Worm (Caenorhabditis elegans) whole organism, young adult: ENCODE results near the gene fbxb-16.

ENCODE experiments used
- C17E4.6 ChIP-seq: fragments of 200-800 bp; sonication (Bioruptor generic); IDR thresholded peaks from 2 replicates; pipeline ENCODE4 v1.3.6; 2022; ENCODE audit warnings: missing genetic modification reagents, missing genetic modification characterization, missing compliant biosample characterization
- F49E8.2 ChIP-seq: sonication (generic microtip); optimal IDR thresholded peaks from 3 replicates; lab custom pipeline; 2017; ENCODE audit warnings: missing genetic modification characterization, mild to moderate bottlenecking, missing compliant biosample characterization, antibody characterized with exemption, moderate library complexity; ENCODE audit not compliant: insufficient read depth
- K12H6.12 ChIP-seq: fragments of 200-800 bp; sonication (Bioruptor generic); optimal IDR thresholded peaks from 2 replicates; lab custom pipeline; 2018; ENCODE audit warnings: mild to moderate bottlenecking, missing genetic modification characterization, missing compliant biosample characterization
- aptf-3 ChIP-seq: fragments of 200-800 bp; sonication (Bioruptor generic); IDR thresholded peaks from 2 replicates; pipeline ENCODE4 v1.3.6; 2022; ENCODE audit warnings: missing genetic modification characterization, missing compliant biosample characterization
- atf-7 ChIP-seq: sonication (generic microtip); optimal IDR thresholded peaks from 2 replicates; lab custom pipeline; 2017; ENCODE audit warnings: mild to moderate bottlenecking, missing genetic modification characterization, missing compliant biosample characterization
- attf-3 ChIP-seq: fragments of 200-800 bp; sonication (Bioruptor generic); conservative IDR thresholded peaks from 2 replicates; pipeline ENCODE4 v1.3.6; 2022; ENCODE audit warnings: missing genetic modification reagents, missing genetic modification characterization, missing compliant biosample characterization
- attf-5 ChIP-seq: fragments of 200-800 bp; sonication (Bioruptor generic); optimal IDR thresholded peaks from 2 replicates; lab custom pipeline; 2018; ENCODE audit warnings: mild to moderate bottlenecking, missing genetic modification characterization, missing compliant biosample characterization
- attf-6 ChIP-seq: fragments of 200-800 bp; sonication (Bioruptor generic); IDR thresholded peaks from 2 replicates; pipeline ENCODE4 v1.3.6; 2022; ENCODE audit warnings: missing genetic modification reagents, missing genetic modification characterization, missing compliant biosample characterization
- cebp-1 ChIP-seq, 2 experiments: fragments of 200-800 bp in 1 of 2; sonication (Bioruptor generic) in 1 of 2; sonication (generic microtip) in 1 of 2; IDR thresholded peaks in 1 of 2; optimal IDR thresholded peaks in 1 of 2; 2 replicates each; pipeline versions ENCODE4 v1.3.6 to Lab custom; 2017 to 2022; ENCODE audit warnings: missing compliant biosample characterization in 2 of 2, missing genetic modification characterization in 2 of 2, mild to moderate bottlenecking in 1 of 2, missing genetic modification reagents in 1 of 2, moderate library complexity in 1 of 2
- ceh-27 ChIP-seq: fragments of 200-800 bp; sonication (Bioruptor generic); optimal IDR thresholded peaks from 2 replicates; lab custom pipeline; 2018; ENCODE audit warnings: mild to moderate bottlenecking, missing genetic modification characterization, moderate library complexity, missing compliant biosample characterization
- dpff-1 ChIP-seq: sonication (generic microtip); optimal IDR thresholded peaks from 2 replicates; lab custom pipeline; 2017; ENCODE audit warnings: mild to moderate bottlenecking, missing genetic modification characterization, missing compliant biosample characterization
- egrh-3 ChIP-seq: fragments of 200-800 bp; sonication (Bioruptor generic); IDR thresholded peaks from 2 replicates; pipeline ENCODE4 v1.3.6; 2022; ENCODE audit warnings: missing genetic modification reagents, missing genetic modification characterization, missing compliant biosample characterization
- ekl-4 ChIP-seq: fragments of 200-800 bp; sonication (Bioruptor generic); IDR thresholded peaks from 2 replicates; pipeline ENCODE4 v1.3.6; 2022; ENCODE audit warnings: missing genetic modification reagents, missing genetic modification characterization, missing compliant biosample characterization
- ets-4 ChIP-seq: fragments of 200-800 bp; sonication (Bioruptor generic); optimal IDR thresholded peaks from 2 replicates; lab custom pipeline; 2018; ENCODE audit warnings: mild to moderate bottlenecking, missing genetic modification characterization, missing compliant biosample characterization
- hrde-1 ChIP-seq: sonication (generic microtip); optimal IDR thresholded peaks from 2 replicates; lab custom pipeline; 2016; ENCODE audit warnings: missing genetic modification characterization, mild to moderate bottlenecking, missing compliant biosample characterization, moderate library complexity, missing genotype, missing genetic modification reagents, borderline replicate concordance
- hsf-1 ChIP-seq: fragments of 200-800 bp; sonication (Bioruptor generic); IDR thresholded peaks from 2 replicates; pipeline ENCODE4 v1.3.6; 2022; ENCODE audit warnings: missing genetic modification reagents, missing genetic modification characterization, missing compliant biosample characterization
- lag-1 ChIP-seq: fragments of 200-800 bp; sonication (Bioruptor generic); IDR thresholded peaks from 2 replicates; pipeline ENCODE4 v1.3.6; 2022; ENCODE audit warnings: missing genetic modification reagents, missing genetic modification characterization, missing compliant biosample characterization
- lin-54 ChIP-seq: fragments of 200-800 bp; sonication (Bioruptor generic); optimal IDR thresholded peaks from 2 replicates; lab custom pipeline; 2018; ENCODE audit warnings: mild to moderate bottlenecking, missing genetic modification characterization, missing compliant biosample characterization
- lsl-1 ChIP-seq: fragments of 200-800 bp; sonication (Bioruptor generic); optimal IDR thresholded peaks from 2 replicates; lab custom pipeline; 2018; ENCODE audit warnings: mild to moderate bottlenecking, missing genetic modification characterization, moderate library complexity, missing compliant biosample characterization
- madf-3 ChIP-seq: fragments of 200-800 bp; sonication (Bioruptor generic); IDR thresholded peaks from 2 replicates; pipeline ENCODE4 v1.3.6; 2022; ENCODE audit warnings: missing genetic modification reagents, missing genetic modification characterization, missing compliant biosample characterization
- mxl-1 ChIP-seq: sonication (generic microtip); optimal IDR thresholded peaks from 2 replicates; lab custom pipeline; 2016; ENCODE audit warnings: missing genetic modification characterization, missing compliant biosample characterization
- nhr-80 ChIP-seq: sonication (generic microtip); optimal IDR thresholded peaks from 2 replicates; lab custom pipeline; 2016; ENCODE audit warnings: missing genetic modification characterization, missing compliant biosample characterization
- pbrm-1 ChIP-seq: fragments of 200-800 bp; sonication (Bioruptor generic); IDR thresholded peaks from 2 replicates; pipeline ENCODE4 v1.3.6; 2022; ENCODE audit warnings: missing genetic modification reagents, missing genetic modification characterization, missing compliant biosample characterization
- pha-4 ChIP-seq: fragments of 150-350 bp; sonication (generic microtip); optimal IDR thresholded peaks from 2 replicates; lab custom pipeline; 2014; ENCODE audit warnings: missing biosample characterization, missing genetic modification reagents, missing genetic modification characterization
- rpc-1 ChIP-seq, 2 experiments: fragments of 150-350 bp in 1 of 2; sonication (generic microtip) in 1 of 2; optimal IDR thresholded peaks; 2 replicates each; lab custom pipeline; 2014 to 2018; ENCODE audit warnings: missing biosample characterization in 1 of 2, missing genetic modification characterization in 1 of 2, missing genetic modification reagents in 1 of 2, missing genotype in 1 of 2
- snpc-4 ChIP-seq, 5 experiments: fragments of 150-350 bp in 1 of 5; sonication (generic microtip) in 4 of 5; optimal IDR thresholded peaks; 2 replicates each; lab custom pipeline; 2014 to 2018; ENCODE audit warnings: missing genetic modification characterization in 5 of 5, missing biosample characterization in 3 of 5, antibody characterized with exemption in 2 of 5, mild to moderate bottlenecking in 2 of 5, missing compliant biosample characterization in 2 of 5, missing genotype in 2 of 5, moderate library complexity in 2 of 5, missing genetic modification reagents in 1 of 5
- zfh-2 ChIP-seq: fragments of 200-800 bp; sonication (Bioruptor generic); conservative IDR thresholded peaks from 2 replicates; pipeline ENCODE4 v1.3.6; 2022; ENCODE audit warnings: missing genetic modification reagents, missing genetic modification characterization, missing compliant biosample characterization

Gene fbxb-16

ce11 chrII:1610630-1611029, 41.1 kb downstream of the fbxb-16 start, which contains the start of gene fbxa-163:
Gene fbxa-163, minus strand, starts transcription at chrII:1610730.
- TF ChIP-seq hrde-1 (tag; lab: Kevin White, UChicago): no peak
- no peak for TF ChIP-seq madf-3
- TF ChIP-seq hsf-1: no peak
- no peak for TF ChIP-seq ceh-27
- TF ChIP-seq dpff-1 (tag; lab: Kevin White, UChicago): no peak
- no peak for TF ChIP-seq attf-5 (GFP tag; lab: Kevin White, UChicago)

DNA sequence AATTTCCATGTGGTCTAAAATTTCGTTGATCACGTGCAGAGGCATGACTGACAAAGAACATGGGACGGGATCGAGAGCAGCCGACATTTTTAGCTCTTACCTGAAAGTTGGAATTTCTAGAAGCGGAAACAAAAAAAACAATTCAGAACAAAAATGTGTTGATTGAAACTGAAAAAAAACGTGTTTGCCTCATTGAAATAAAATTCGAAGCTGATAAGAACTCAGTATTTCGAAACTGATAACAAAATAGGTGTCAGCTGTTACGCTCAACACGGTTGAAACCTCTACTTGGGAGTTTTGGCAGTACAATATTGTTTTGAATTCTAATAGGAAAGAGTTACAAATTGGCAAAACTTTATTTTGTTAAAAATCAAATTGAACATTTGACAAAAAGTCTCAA, 42.8 kb downstream of the fbxb-16 start:
- TF ChIP-seq cebp-1 (GFP tag; IDR thresholded peaks at IDR 0.05; lab: Robert Waterston, UW) (no peak), cebp-1 (tag; optimal IDR thresholded peaks at IDR 0.05; lab: Kevin White, UChicago) (peak; percentile 83), nhr-80 (tag; lab: Kevin White, UChicago) (peak; percentile 47), snpc-4 (GFP tag; optimal IDR thresholded peaks at IDR 0.05; lab: Kevin White, UChicago) (no peak), snpc-4 (tag; optimal IDR thresholded peaks at IDR 0.05; lab: Kevin White, UChicago) (no peak)

DNA sequence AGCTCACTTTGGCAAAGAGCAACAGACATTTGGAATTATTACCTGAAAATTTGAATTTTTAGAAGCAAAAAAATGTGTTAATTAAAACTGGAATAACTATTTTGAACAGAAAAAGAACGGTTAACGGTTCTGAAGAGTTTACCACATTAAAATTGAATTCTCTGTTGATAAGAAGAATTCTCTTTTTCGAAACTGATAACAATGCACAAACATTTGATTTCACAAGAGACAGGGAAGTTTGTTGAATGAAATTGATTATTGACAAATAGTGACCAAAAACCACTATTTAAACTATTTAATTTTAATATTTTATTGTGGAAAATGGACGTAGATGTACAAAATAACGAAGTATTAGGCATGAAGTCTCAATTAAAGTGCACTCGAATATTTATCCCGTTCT, 44.1 kb downstream of the fbxb-16 start:
- TF ChIP-seq nhr-80 (tag; lab: Kevin White, UChicago) (peak; percentile 40), K12H6.12 (tag; lab: Kevin White, UChicago) (no peak)

- TF ChIP-seq lsl-1 (GFP tag; lab: Kevin White, UChicago) (no peak), atf-7 (tag; lab: Kevin White, UChicago) (no peak), attf-3 (GFP tag; lab: Robert Waterston, UW) (no peak), K12H6.12 (tag; lab: Kevin White, UChicago) (no peak), rpc-1 (optimal IDR thresholded peaks at IDR 0.05; lab: Kevin White, UChicago) (no peak), rpc-1 (tag; optimal IDR thresholded peaks at IDR 0.05; lab: Kevin White, UChicago) (no peak), attf-6 (GFP tag; lab: Robert Waterston, UW) (no peak)
- TF ChIP-seq, all 124 proteins: peak for 0
These were observed 45.6 kb downstream of the fbxb-16 start, which contains the start of gene bath-33 for ce11 chrII:1606079-1606478. Gene bath-33, minus strand, starts transcription at chrII:1606179.

DNA sequence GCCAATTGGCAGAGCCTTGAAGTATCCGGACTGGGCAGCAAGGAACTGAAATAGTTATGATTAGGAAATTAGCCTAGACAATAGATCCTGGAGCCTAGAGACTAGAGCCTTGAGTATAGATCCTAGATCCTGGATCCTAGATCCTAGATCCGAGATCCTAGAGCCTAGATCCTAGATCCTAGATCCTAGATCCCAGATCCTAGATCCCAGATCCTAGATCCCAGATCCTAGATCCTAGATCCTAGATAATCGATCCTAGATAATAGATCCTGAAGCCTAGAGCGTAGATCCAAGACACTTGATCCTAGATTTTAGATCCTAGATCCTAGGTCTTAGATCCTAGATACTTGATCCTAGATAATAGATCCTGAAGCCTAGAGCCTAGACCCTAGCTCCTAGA, 46.7 kb downstream of the fbxb-16 start:
- TF ChIP-seq F49E8.2 (tag; lab: Kevin White, UChicago) (no peak), C17E4.6 (GFP tag; lab: Robert Waterston, UW) (no peak), lin-54 (GFP tag; lab: Kevin White, UChicago) (no peak), ets-4 (GFP tag; lab: Kevin White, UChicago) (no peak), pbrm-1 (GFP tag; lab: Robert Waterston, UW) (no peak), ekl-4 (no peak), aptf-3 (GFP tag; lab: Robert Waterston, UW) (no peak), mxl-1 (tag; lab: Kevin White, UChicago) (no peak), madf-3 (no peak), lag-1 (GFP tag; lab: Robert Waterston, UW) (no peak)

ce11 chrII:1603049-1603448, 48.7 kb downstream of the fbxb-16 start:
- TF ChIP-seq egrh-3 (GFP tag; lab: Robert Waterston, UW): peak; percentile 50; the same call in 1 of the 2 replicates
- peak; percentile 69 for TF ChIP-seq zfh-2 (GFP tag; lab: Robert Waterston, UW)
- no peak for TF ChIP-seq pha-4 (tag; lab: Kevin White, UChicago)
